Fruit fly (Drosophila melanogaster): ENCODE results near the gene CG42564.

CG42564 gene

DNA sequence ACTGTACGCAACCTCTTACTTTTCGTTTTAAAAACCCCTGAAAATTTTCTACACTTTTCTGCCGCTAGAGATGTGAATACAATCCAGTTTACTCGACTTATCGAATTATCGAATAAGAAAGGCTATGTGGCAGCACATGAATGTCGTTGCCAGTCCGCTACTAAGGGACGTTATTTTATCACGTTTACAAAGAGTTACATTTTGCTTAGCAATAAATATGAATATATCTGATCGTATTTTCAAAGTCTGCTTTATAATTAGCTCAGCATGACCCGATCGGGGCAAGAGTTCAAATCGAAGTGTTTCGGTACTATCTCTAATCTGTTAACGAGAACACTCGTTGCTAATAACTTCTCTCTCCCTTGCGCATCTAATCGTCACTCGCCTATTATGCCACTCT is 6.2 kb upstream of the CG42564 start, which contains the start of gene CG42724 (continued):
- TF ChIP-seq Pdp1 (GFP tag; optimal IDR thresholded peaks at IDR 0.05) (peak; percentile 74 to 80), disco-r (GFP tag; optimal IDR thresholded peaks at IDR 0.05) (peak; percentile 56), sens (GFP tag) (peak; percentile 96), Max (GFP tag; optimal IDR thresholded peaks at IDR 0.05) (peak; percentile 11), nmo (GFP tag; optimal IDR thresholded peaks at IDR 0.05) (peak; percentile 64), CG32772 (GFP tag; IDR thresholded peaks at IDR 0.05) (peak; percentile 57), C15 (GFP tag; IDR thresholded peaks at IDR 0.05) (0 out of 3 replicates have a peak, but pooled peaks have one; percentile 9), yki (optimal IDR thresholded peaks at IDR 0.05) (no peak), da (GFP tag; optimal IDR thresholded peaks at IDR 0.05) (peak; percentile 34), sna (GFP tag; IDR thresholded peaks at IDR 0.05; ENCODE audit: partially characterized antibody) (0 out of 2 replicates have a peak, but pooled peaks have one; percentile 13), Kr (GFP tag; optimal IDR thresholded peaks at IDR 0.05) (no peak), CG2889 (GFP tag; IDR thresholded peaks at IDR 0.05) (0 out of 3 replicates have a peak, but pooled peaks have one; percentile 50), Trl (optimal IDR thresholded peaks at IDR 0.05) (peak in 1 of 2 experiments; percentile 48), Trl (GFP tag; optimal IDR thresholded peaks at IDR 0.05) (peak; percentile 83), CG6854 (GFP tag; optimal IDR thresholded peaks at IDR 0.05) (no peak), CG7271 (tag; optimal IDR thresholded peaks at IDR 0.05) (no peak), gce (GFP tag; IDR thresholded peaks at IDR 0.05) (no peak), Bdp1 (GFP tag; optimal IDR thresholded peaks at IDR 0.05) (peak; percentile 49), br (optimal IDR thresholded peaks at IDR 0.05) (no peak), ranshi (GFP tag; IDR thresholded peaks at IDR 0.05) (peak; percentile 72), Hmx (GFP tag; optimal IDR thresholded peaks at IDR 0.05) (no peak), unc-4 (GFP tag; IDR thresholded peaks at IDR 0.05; ENCODE audit: partially characterized antibody) (peak; percentile 29; the same call in 1 of the 2 replicates), wdn (GFP tag; IDR thresholded peaks at IDR 0.05) (0 out of 2 replicates have a peak, but pooled peaks have one; percentile 21), CG3995 (GFP tag; optimal IDR thresholded peaks at IDR 0.05) (peak; percentile 92), ase (GFP tag; IDR thresholded peaks at IDR 0.05) (0 out of 3 replicates have a peak, but pooled peaks have one; percentile 38), Drgx (GFP tag; IDR thresholded peaks at IDR 0.05) (no peak), z (GFP tag; IDR thresholded peaks at IDR 0.05) (no peak), ato (GFP tag; IDR thresholded peaks at IDR 0.05; ENCODE audit: partially characterized antibody) (no peak), gcm2 (GFP tag; optimal IDR thresholded peaks at IDR 0.05) (peak; percentile 32), NC2α (GFP tag; optimal IDR thresholded peaks at IDR 0.05) (peak; percentile 45), tup (GFP tag; optimal IDR thresholded peaks at IDR 0.05) (no peak), CG7839 (tag; optimal IDR thresholded peaks at IDR 0.05) (no peak), Sry-δ (GFP tag; optimal IDR thresholded peaks at IDR 0.05) (peak; percentile 96), Adf1 (GFP tag; IDR thresholded peaks at IDR 0.05) (no peak), CG4404 (GFP tag; IDR thresholded peaks at IDR 0.05) (no peak), lab (GFP tag; optimal IDR thresholded peaks at IDR 0.05) (no peak), ERR (GFP tag; optimal IDR thresholded peaks at IDR 0.05) (peak; percentile 70), crc (GFP tag; optimal IDR thresholded peaks at IDR 0.05) (peak; percentile 46), emc (GFP tag; optimal IDR thresholded peaks at IDR 0.05) (peak; percentile 25), CG17612 (GFP tag; IDR thresholded peaks at IDR 0.05) (no peak), Taf1 (GFP tag; IDR thresholded peaks at IDR 0.05) (no peak), CG17912 (GFP tag; optimal IDR thresholded peaks at IDR 0.05) (no peak), CG13624 (GFP tag; optimal IDR thresholded peaks at IDR 0.05) (peak; percentile 83), Awh (GFP tag; IDR thresholded peaks at IDR 0.05) (no peak), Usf (GFP tag; optimal IDR thresholded peaks at IDR 0.05) (no peak), H2.0 (GFP tag; IDR thresholded peaks at IDR 0.05) (peak; percentile 63), CG4820 (GFP tag; optimal IDR thresholded peaks at IDR 0.05) (peak; percentile 41), CG1603 (tag; optimal IDR thresholded peaks at IDR 0.05) (peak; percentile 91), Dek (tag; optimal IDR thresholded peaks at IDR 0.05) (no peak), CG6254 (GFP tag; optimal IDR thresholded peaks at IDR 0.05) (no peak), CG2116 (GFP tag; optimal IDR thresholded peaks at IDR 0.05) (peak; percentile 43), CG30403 (GFP tag; optimal IDR thresholded peaks at IDR 0.05) (peak; percentile 71), eve (GFP tag; optimal IDR thresholded peaks at IDR 0.05) (no peak)

Data from whole organism, embryonic.